Fruit fly (Drosophila melanogaster): ENCODE results near the gene CG33298.

CG33298 gene

DNA sequence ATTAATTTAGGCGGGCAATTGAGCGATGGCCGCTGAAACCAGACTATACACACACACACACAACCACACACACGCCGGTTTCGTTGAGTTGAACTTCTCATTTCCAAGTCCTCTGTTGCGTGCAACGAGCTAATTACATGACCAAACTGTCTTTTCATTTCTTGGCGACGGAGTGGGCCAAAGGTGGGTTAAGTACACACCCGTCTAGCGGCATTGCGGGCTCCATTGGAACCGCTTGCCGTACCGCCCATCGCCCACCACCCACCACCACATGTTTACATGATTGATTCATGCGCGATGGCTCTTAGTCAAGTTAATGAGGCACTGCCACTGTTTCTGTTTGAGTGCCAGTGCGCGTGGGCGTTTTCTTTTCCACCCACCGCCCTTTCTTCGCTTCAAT lies 15.2 kb downstream of the CG33298 start:
- TF ChIP-seq CG5204 (GFP tag; optimal IDR thresholded peaks at IDR 0.05) = no peak

DNA sequence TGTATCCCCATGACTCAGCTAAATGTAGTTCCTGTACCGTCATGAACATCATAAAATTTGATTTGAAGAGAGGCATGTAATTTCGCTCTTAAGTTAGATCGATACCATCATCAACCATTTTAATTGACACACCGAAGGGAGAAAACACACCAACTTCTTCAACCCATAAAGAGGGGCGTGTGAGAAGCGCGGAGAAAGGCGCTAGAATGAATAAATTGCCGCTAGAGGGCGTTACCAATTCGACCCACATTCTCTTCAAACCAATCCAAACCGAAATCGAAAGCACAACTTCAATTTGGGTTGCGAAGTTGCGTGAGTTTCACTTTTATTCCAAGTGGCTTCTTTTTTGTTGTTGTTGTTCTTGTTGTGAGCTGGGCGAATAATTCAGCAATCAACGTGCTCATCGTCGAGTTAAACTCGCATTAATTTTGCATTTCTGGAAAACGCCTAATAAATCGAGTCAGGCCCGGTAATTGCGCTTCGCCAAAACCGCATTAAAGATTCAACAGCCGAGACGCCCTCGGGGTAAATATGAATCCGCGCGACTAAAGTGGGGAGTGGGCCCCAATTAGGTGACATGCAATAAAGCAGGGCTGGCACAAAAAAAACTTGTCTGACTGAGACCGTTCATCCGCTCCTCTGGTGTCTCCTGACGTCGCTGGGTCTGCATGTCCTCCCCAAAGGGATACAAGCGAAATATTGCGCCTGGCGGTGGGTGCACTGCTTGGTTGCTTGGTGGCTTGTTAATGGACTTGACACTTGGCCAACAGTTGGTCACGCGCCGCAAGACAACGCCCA lies 17.3 kb downstream of the CG33298 start:
- TF ChIP-seq kay (GFP tag; ENCODE audit: borderline replicate concordance) = peak; percentile 49
- TF ChIP-seq tj (GFP tag; optimal IDR thresholded peaks at IDR 0.05) = no peak
- TF ChIP-seq cnc (optimal IDR thresholded peaks at IDR 0.05) = peak in 1 of 2 experiments; percentile 8

DNA sequence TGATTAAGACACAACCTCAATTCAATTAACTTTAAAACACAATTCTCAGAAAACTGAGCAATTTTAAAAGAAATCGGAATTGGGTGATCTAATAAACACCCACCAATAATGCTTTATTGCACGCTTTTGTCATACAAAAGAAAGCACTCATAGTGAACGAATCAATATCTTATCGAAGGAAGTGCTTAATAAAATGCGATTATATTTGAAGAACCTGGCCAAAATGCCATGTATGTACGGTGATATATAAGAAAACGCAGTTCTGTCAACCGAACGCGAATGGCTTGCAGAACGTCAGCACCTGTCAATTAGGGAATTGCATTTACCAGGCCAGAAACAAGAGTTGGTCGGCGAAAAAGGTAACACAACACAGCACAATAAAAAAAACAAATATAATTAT lies 18.5 kb downstream of the CG33298 start:
- no peak for TF ChIP-seq CG7045 (GFP tag; optimal IDR thresholded peaks at IDR 0.05)
- TF ChIP-seq Clk (GFP tag; optimal IDR thresholded peaks at IDR 0.05) = no peak
- peak; percentile 48 for TF ChIP-seq cic (GFP tag; optimal IDR thresholded peaks at IDR 0.05)
- peak; percentile 26 for TF ChIP-seq Mnt (GFP tag; optimal IDR thresholded peaks at IDR 0.05)
- TF ChIP-seq kay (GFP tag; ENCODE audit: borderline replicate concordance) = peak; percentile 9
- TF ChIP-seq CG33017 (tag; optimal IDR thresholded peaks at IDR 0.05) = peak; percentile 15

DNA sequence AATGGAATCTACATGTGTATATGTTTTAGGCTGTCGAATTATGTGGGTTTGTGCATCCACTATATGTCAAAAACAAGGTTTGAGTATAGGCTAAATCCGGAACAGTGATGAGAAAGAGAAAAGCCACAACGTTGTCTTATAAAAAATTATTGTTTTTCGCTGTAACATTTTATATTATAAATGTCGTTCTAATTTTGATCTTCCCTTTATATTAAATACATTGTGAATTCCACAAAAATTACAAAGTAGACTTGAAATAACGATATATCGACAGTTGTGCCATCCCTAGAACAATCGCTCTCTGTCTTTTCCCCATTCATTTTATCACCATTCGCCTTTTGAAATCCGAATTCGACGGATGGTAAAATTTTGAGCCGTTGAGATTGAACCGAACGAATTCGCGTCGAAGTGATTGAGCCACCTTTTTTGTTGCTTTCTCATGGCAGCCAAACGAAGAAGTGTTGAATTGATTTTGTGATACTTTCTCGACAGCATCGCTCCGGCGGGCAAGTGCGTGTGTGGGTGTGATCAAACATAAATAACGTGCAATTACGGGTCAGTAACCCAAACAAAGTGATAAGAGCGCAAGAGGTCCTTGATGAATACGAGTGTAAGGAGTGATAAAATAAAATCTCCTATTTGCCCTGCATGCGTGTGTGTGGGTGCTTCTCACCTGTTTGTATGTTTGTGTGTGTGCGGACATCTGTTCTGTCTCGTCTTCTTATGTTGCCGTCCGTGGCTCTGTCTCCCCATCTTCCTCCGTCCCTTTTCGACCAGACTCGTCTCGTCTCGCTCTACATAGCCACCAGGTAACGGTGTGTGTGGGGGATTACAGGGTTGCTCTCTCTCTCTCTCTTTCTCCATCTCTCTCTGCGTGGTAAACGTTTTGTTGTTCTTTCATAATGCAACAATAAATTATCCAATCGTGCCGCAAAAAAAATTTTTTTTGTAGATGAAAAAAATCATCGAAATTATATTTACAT lies 25.9 kb downstream of the CG33298 start, which contains the start of gene Oatp30B:
Oatp30B (plus strand) TSS at position 325 of the 983 bp plus-strand sequence.
- TF ChIP-seq ovo (GFP tag; optimal IDR thresholded peaks at IDR 0.05) = peak; percentile 92
- peak; percentile 89 for TF ChIP-seq pad (GFP tag; optimal IDR thresholded peaks at IDR 0.05)
- peak; percentile 81 for TF ChIP-seq tj (GFP tag; optimal IDR thresholded peaks at IDR 0.05)
- peak; percentile 97 for TF ChIP-seq toe (GFP tag; optimal IDR thresholded peaks at IDR 0.05)
- TF ChIP-seq CG12768 (GFP tag; optimal IDR thresholded peaks at IDR 0.05) = peak; percentile 91
- peak; percentile 94 for TF ChIP-seq CG11617 (GFP tag; optimal IDR thresholded peaks at IDR 0.05)
- TF ChIP-seq bab1 (GFP tag; optimal IDR thresholded peaks at IDR 0.05) = peak; percentile 99
- TF ChIP-seq Clk (GFP tag; optimal IDR thresholded peaks at IDR 0.05) = peak; percentile 88
- TF ChIP-seq CG7045 (GFP tag; optimal IDR thresholded peaks at IDR 0.05) = peak; percentile 95
- peak; percentile 76 for TF ChIP-seq kay (GFP tag; ENCODE audit: borderline replicate concordance)
- TF ChIP-seq Mnt (GFP tag; optimal IDR thresholded peaks at IDR 0.05) = peak; percentile 90
- TF ChIP-seq cnc (optimal IDR thresholded peaks at IDR 0.05) = no peak
- peak; percentile 97 for TF ChIP-seq CG7101 (tag; optimal IDR thresholded peaks at IDR 0.05)
- TF ChIP-seq cic (GFP tag; optimal IDR thresholded peaks at IDR 0.05) = peak; percentile 62
- peak; percentile 95 for TF ChIP-seq CG33017 (tag; optimal IDR thresholded peaks at IDR 0.05)
- TF ChIP-seq Hr96 (GFP tag; optimal IDR thresholded peaks at IDR 0.05) = peak; percentile 93
- TF ChIP-seq Crg-1 (GFP tag; optimal IDR thresholded peaks at IDR 0.05) = peak; percentile 92
- TF ChIP-seq CG1620 (GFP tag; optimal IDR thresholded peaks at IDR 0.05) = peak; percentile 98
- peak; percentile 93 for TF ChIP-seq CG14711 (tag; optimal IDR thresholded peaks at IDR 0.05)
- TF ChIP-seq CG5204 (GFP tag; optimal IDR thresholded peaks at IDR 0.05) = peak; percentile 94

DNA sequence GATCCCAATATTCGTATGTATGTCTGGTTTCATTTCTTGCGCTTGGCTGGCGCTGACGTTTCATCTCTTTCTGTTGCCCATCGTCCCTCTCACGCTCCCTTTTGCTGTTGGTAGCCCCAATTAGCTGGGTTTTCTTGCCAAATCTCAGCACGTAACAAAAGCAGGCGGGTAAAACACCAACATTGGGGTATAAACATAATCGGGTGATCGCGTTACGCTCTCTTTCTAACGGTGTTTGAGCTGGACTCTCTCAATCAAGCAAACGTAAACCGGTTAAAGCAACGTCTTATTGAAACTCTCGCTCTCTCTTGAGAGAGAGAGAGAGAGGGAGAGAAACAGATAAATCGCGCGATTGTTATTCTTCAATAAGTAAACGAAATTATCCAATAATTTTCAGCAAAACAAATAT lies 27.5 kb downstream of the CG33298 start:
- TF ChIP-seq ovo (GFP tag; optimal IDR thresholded peaks at IDR 0.05) (peak; percentile 87), toe (GFP tag; optimal IDR thresholded peaks at IDR 0.05) (no peak), bab1 (GFP tag; optimal IDR thresholded peaks at IDR 0.05) (peak; percentile 44)

DNA sequence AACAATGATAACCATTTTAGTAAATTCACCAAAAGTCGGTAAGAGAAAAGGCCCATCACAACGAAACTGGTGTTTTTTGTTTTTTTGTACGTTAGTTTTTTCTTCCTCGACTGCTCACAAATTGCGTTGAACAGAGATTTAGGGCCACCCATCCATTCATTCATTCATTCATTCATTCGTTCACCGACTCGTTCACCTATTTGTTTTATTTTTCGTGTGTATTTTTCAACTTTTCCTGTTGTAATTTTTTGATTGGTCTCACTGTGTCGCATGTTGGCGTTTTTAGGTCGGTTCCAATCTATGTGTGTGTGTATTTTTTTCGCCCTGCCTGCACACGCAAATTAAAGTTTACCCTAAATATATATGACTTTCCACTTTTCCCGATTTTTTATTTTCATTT lies 29.6 kb downstream of the CG33298 start:
- no peak for TF ChIP-seq bab1 (GFP tag; optimal IDR thresholded peaks at IDR 0.05)
- no peak for TF ChIP-seq Clk (GFP tag; optimal IDR thresholded peaks at IDR 0.05)
- TF ChIP-seq CG14711 (tag; optimal IDR thresholded peaks at IDR 0.05) = no peak
- no peak for TF ChIP-seq CG7045 (GFP tag; optimal IDR thresholded peaks at IDR 0.05)
- TF ChIP-seq CG11617 (GFP tag; optimal IDR thresholded peaks at IDR 0.05) = no peak
- TF ChIP-seq CG12768 (GFP tag; optimal IDR thresholded peaks at IDR 0.05) = no peak
- TF ChIP-seq cnc (optimal IDR thresholded peaks at IDR 0.05) = no peak
- TF ChIP-seq kay (GFP tag; ENCODE audit: borderline replicate concordance) = no peak
- no peak for TF ChIP-seq CG33017 (tag; optimal IDR thresholded peaks at IDR 0.05)

DNA sequence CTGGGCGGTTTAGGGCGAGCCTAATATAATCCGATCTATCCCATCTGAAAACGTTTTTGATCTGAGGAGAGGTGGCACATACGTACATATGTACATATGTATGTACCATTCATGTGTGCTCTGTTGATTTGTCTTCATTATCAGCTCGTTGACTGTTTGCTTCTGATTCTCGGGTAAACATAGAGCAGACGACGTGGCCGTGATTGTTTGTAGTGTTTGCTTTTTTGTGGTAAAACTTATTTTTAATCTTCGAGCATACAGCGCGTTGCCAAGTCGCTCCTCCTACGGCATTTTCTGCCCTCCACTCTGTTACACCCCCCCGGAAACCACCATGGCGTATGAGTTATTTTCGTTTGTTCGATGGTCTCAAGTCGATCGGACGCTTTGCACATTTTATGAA lies 30.4 kb downstream of the CG33298 start:
- TF ChIP-seq toe (GFP tag; optimal IDR thresholded peaks at IDR 0.05) (no peak), Hr96 (GFP tag; optimal IDR thresholded peaks at IDR 0.05) (peak; percentile 14), tj (GFP tag; optimal IDR thresholded peaks at IDR 0.05) (no peak), CG5204 (GFP tag; optimal IDR thresholded peaks at IDR 0.05) (no peak), kay (GFP tag; ENCODE audit: borderline replicate concordance) (peak; percentile 39), Crg-1 (GFP tag; optimal IDR thresholded peaks at IDR 0.05) (peak; percentile 77), Clk (GFP tag; optimal IDR thresholded peaks at IDR 0.05) (no peak), CG7045 (GFP tag; optimal IDR thresholded peaks at IDR 0.05) (peak; percentile 74), CG14711 (tag; optimal IDR thresholded peaks at IDR 0.05) (peak; percentile 18), bab1 (GFP tag; optimal IDR thresholded peaks at IDR 0.05) (no peak), CG11617 (GFP tag; optimal IDR thresholded peaks at IDR 0.05) (peak; percentile 40), CG33017 (tag; optimal IDR thresholded peaks at IDR 0.05) (peak; percentile 17), ovo (GFP tag; optimal IDR thresholded peaks at IDR 0.05) (peak; percentile 49), Mnt (GFP tag; optimal IDR thresholded peaks at IDR 0.05) (peak; percentile 50), pad (GFP tag; optimal IDR thresholded peaks at IDR 0.05) (peak; percentile 38), CG7101 (tag; optimal IDR thresholded peaks at IDR 0.05) (peak; percentile 71), cic (GFP tag; optimal IDR thresholded peaks at IDR 0.05) (peak; percentile 91), cnc (optimal IDR thresholded peaks at IDR 0.05) (no peak), CG12768 (GFP tag; optimal IDR thresholded peaks at IDR 0.05) (peak; percentile 62)

Data from whole organism, adult.